Fruit fly (Drosophila melanogaster) S2 (cell line): Measurements from ENCODE around the gene CG42788.

Experiments
- CG8478 ChIP-seq: fragments of >200 bp; optimal IDR thresholded peaks from 2 replicates; lab custom pipeline; 2018
- CTCF ChIP-seq, 2 experiments: fragments of >200 bp; optimal IDR thresholded peaks; 2 replicates each; lab custom pipeline; 2018

CG42788 gene

DNA sequence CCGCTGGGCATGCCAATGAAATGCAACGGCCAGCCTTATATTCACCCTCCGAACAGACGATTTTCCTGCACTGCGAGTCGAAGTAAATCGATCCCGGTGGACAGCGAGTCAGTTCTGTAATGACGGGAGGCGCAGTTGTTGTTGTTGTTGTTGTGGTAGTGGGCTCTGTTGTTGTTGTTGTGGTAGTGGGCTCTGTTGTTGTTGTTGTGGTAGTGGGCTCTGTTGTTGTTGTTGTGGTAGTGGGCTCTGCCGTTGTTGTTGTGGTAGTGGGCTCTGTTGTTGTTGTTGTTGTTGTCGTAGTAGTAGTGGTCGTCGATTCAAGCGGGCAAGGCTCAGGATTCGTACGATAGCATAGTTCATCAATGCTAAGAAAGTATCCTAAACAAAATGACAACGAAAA lies 4.3 kb upstream of the CG42788 start:
- TF ChIP-seq CG8478 (lab: Kevin White, UChicago) (no peak), CTCF (optimal IDR thresholded peaks at IDR 0.05; lab: Kevin White, UChicago) (no peak)

- no peak for TF ChIP-seq CTCF (optimal IDR thresholded peaks at IDR 0.05; lab: Kevin White, UChicago)
- TF ChIP-seq CG8478 (lab: Kevin White, UChicago), result no peak
These were observed 853 bp downstream of the CG42788 start for dm6 chr3R:15130873-15131272.

DNA sequence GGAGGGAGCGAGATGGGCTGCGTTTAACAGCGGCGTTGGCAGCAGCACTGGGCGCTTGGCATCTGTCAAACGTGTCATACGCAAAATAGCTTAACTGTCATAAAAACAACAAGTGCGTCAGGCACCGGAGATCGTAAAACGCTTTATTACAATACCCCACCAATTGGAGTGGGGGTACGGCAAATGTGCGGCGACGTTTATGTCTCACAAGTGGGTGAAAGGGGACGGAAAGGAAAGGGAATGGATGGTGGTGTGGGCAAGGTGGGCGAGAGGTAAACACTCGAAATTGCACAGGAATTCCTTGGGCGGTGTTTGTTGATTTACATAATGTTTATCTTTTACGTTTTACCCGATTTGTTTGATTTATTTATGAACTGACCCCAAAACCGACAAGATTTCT lies 1.7 kb downstream of the CG42788 start:
- TF ChIP-seq CTCF (optimal IDR thresholded peaks at IDR 0.05; lab: Kevin White, UChicago) (no peak), CG8478 (lab: Kevin White, UChicago) (no peak)

DNA sequence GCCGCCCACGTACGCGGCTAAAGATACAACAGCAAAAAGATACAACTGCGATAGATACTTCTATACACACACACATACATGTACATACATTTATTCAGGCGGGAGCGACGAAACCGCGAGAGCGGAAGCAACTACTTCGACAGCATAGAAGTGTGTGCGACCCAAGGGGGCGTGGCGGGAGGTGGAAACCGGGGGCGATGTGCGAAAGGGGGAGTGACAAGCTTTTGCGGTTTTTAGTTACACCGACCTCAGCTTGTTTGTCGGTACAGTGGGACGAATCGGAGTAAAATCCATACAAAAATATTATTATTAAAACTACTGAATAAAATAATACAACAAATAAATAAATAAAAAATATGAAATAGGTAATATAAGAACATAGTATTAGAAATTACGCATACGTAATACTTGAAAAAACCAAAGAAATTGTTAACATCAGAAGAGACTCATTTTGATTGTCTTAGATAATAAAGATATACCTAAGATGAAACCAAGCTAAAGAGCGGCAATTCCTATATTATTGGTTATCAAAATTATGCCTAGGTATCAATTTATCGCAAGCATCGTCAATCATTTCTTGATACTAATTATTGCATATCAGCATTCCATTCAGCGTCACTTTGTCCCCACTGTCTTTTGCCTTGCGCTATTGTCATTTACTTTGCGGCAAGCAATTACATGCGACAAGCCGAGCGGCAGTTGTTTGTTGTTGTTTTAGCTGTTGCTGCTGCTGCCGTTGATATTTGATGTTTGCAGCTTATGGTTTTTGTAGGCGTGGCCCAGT lies 2.9 kb downstream of the CG42788 start:
- TF ChIP-seq CTCF (optimal IDR thresholded peaks at IDR 0.05; lab: Kevin White, UChicago), result no peak
- no peak for TF ChIP-seq CG8478 (lab: Kevin White, UChicago)

DNA sequence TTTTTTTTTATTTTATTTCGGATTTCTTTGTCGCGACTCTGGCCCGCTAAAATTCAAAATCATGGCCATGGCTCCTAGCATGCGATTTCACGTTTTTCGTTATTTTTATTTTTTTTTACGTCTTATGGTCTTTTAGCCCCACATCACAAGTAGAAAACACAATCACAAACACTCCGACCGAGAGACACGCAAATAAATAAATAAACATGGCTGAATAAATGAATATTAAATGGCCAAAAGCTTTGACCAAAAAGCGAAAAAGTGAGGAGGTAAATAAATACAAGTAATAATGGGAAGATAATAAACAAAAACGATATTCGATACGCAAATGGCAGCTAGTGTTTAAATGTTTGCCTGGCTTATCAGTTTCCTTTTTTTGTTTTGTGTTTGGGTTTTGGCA lies 3.7 kb downstream of the CG42788 start:
- no peak for TF ChIP-seq CG8478 (lab: Kevin White, UChicago)
- TF ChIP-seq CTCF (optimal IDR thresholded peaks at IDR 0.05; lab: Kevin White, UChicago), result no peak

- TF ChIP-seq CG8478 (lab: Kevin White, UChicago) (no peak), CTCF (optimal IDR thresholded peaks at IDR 0.05; lab: Kevin White, UChicago) (no peak)
These were observed 5.9 kb downstream of the CG42788 start for dm6 chr3R:15125796-15126195.

- no peak for TF ChIP-seq CG8478 (lab: Kevin White, UChicago)
- TF ChIP-seq CTCF (optimal IDR thresholded peaks at IDR 0.05; lab: Kevin White, UChicago), result no peak
These were observed 7.2 kb downstream of the CG42788 start for dm6 chr3R:15124559-15124958.

DNA sequence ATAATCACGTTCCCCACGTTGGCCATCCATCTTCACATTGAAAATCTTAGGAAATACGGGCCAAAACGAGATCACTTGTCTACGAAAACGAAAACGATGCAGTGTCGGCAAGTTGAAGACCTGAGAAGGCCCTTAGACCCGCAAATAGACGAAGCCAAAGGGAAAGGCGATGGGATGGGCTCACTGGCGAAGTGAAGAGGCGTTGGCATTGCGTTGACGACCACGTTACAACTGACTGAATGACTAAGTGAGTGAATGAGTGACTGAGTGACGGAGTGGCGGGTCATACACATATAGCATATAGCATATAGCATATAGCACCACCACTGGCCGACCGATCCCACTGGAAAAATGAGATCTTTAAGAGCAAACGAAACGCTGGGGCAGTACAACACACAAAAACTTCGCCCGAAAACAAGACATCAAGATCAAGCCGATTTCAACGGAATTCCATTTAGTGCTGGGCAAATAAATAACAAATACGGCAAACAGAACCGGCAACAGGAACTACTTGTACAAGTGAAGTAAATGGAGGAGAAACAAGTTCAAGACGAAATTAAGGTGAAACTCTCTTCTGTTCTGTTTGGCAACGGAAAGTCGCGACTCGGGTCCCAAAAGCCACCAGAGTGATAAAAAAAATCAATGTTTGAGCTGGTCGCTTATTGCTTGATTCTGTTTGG lies 8.6 kb downstream of the CG42788 start:
- TF ChIP-seq CG8478 (lab: Kevin White, UChicago) (no peak), CTCF (optimal IDR thresholded peaks at IDR 0.05; lab: Kevin White, UChicago) (no peak)

- TF ChIP-seq CTCF (optimal IDR thresholded peaks at IDR 0.05; lab: Kevin White, UChicago) (no peak), CG8478 (lab: Kevin White, UChicago) (no peak)
These were observed 9.9 kb downstream of the CG42788 start for dm6 chr3R:15121599-15122394.

DNA sequence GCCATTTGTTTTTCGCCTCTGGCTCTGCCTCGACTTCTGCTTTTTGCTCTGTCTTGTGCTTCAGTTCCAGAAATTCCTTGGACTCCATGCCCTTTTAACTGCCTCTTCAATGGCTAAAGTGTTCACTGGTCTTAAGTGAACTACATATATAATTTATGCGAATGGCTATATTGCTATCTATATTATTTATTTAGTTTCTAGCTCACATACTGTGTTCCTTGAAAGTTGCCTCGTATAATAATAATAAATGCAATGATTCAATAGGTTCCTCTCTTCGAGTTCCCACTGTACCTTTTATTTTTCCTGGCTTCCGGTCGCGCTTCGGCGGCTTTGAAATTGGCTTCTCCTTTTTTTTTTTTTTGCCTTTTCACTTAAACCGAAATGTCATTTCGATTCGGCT lies 12.0 kb downstream of the CG42788 start:
- no peak for TF ChIP-seq CG8478 (lab: Kevin White, UChicago)
- no peak for TF ChIP-seq CTCF (optimal IDR thresholded peaks at IDR 0.05; lab: Kevin White, UChicago)

DNA sequence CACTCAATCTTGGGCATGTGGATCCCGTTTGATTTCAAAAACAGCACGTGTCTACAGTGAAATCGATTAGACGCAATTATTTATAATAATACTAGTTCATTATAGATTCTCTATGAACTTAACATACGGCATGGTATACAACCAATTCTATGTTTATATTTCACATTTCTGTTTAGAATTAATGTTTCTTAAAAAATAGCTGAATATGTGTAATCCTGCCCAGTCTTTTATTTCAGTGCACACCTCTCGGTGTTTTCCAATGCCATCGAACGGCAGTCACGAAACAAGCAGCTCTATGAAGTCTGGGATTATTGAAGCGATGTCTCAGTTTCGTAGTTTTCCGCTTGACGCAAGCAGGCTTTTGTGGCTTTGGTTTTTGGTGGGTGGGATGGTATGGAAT lies 14.0 kb downstream of the CG42788 start:
- TF ChIP-seq CG8478 (lab: Kevin White, UChicago) (no peak), CTCF (optimal IDR thresholded peaks at IDR 0.05; lab: Kevin White, UChicago) (no peak)

- TF ChIP-seq CG8478 (lab: Kevin White, UChicago) (no peak), CTCF (optimal IDR thresholded peaks at IDR 0.05; lab: Kevin White, UChicago) (no peak)
These were observed 17.1 kb downstream of the CG42788 start for dm6 chr3R:15114465-15115228.

dm6 chr3R:15113584-15113983 lies 18.1 kb downstream of the CG42788 start:
- no peak for TF ChIP-seq CG8478 (lab: Kevin White, UChicago)
- no peak for TF ChIP-seq CTCF (optimal IDR thresholded peaks at IDR 0.05; lab: Kevin White, UChicago)

DNA sequence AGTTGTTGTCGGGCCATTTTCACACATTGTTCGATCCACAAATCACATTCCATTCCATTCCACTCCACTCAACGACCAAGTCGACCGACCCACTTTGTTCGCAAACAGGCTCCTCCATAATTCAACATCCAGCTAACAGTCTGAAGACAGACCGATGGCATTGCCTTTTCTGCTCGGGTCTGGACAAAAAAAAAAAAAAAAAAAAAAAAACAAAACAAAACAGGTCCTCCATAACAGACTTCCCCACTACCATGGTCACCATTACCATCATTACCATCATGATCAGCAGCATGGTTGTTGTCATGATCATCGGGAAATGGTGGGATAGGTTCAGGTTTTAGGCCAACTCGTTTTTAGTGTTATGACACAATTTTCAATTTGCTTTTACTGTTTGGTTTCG lies 19.5 kb downstream of the CG42788 start:
- TF ChIP-seq CG8478 (lab: Kevin White, UChicago) (no peak), CTCF (optimal IDR thresholded peaks at IDR 0.05; lab: Kevin White, UChicago) (no peak)
